Worm (Caenorhabditis elegans) whole organism, young adult: ENCODE data around the gene vms-1.

Source experiments
- B0019.2 ChIP-seq: fragments of 200-800 bp; sonication (Bioruptor generic); conservative IDR thresholded peaks from 2 replicates; pipeline ENCODE4 v1.3.6; 2022; ENCODE audit warnings: missing genetic modification reagents, missing genetic modification characterization, missing compliant biosample characterization
- F49E8.2 ChIP-seq: sonication (generic microtip); optimal IDR thresholded peaks from 3 replicates; lab custom pipeline; 2017; ENCODE audit warnings: missing genetic modification characterization, mild to moderate bottlenecking, missing compliant biosample characterization, antibody characterized with exemption, moderate library complexity; ENCODE audit not compliant: insufficient read depth
- dpff-1 ChIP-seq: sonication (generic microtip); optimal IDR thresholded peaks from 2 replicates; lab custom pipeline; 2017; ENCODE audit warnings: mild to moderate bottlenecking, missing genetic modification characterization, missing compliant biosample characterization
- dpl-1 ChIP-seq: fragments of 150-350 bp; optimal IDR thresholded peaks from 2 replicates; lab custom pipeline; 2014; ENCODE audit warnings: missing biosample characterization, missing genetic modification reagents, missing genetic modification characterization
- ets-4 ChIP-seq: fragments of 200-800 bp; sonication (Bioruptor generic); optimal IDR thresholded peaks from 2 replicates; lab custom pipeline; 2018; ENCODE audit warnings: mild to moderate bottlenecking, missing genetic modification characterization, missing compliant biosample characterization
- hsf-1 ChIP-seq: fragments of 200-800 bp; sonication (Bioruptor generic); IDR thresholded peaks from 2 replicates; pipeline ENCODE4 v1.3.6; 2022; ENCODE audit warnings: missing genetic modification reagents, missing genetic modification characterization, missing compliant biosample characterization
- lag-1 ChIP-seq: fragments of 200-800 bp; sonication (Bioruptor generic); IDR thresholded peaks from 2 replicates; pipeline ENCODE4 v1.3.6; 2022; ENCODE audit warnings: missing genetic modification reagents, missing genetic modification characterization, missing compliant biosample characterization
- lin-26 ChIP-seq: fragments of 200-800 bp; sonication (Bioruptor generic); IDR thresholded peaks from 2 replicates; pipeline ENCODE4 v1.3.6; 2022; ENCODE audit warnings: missing genetic modification reagents, missing genetic modification characterization, missing compliant biosample characterization
- madf-10 ChIP-seq: sonication (generic microtip); optimal IDR thresholded peaks from 2 replicates; lab custom pipeline; 2016; ENCODE audit warnings: mild to moderate bottlenecking, missing genetic modification characterization, missing compliant biosample characterization
- sdz-38 ChIP-seq: sonication (generic microtip); optimal IDR thresholded peaks from 2 replicates; lab custom pipeline; 2016; ENCODE audit warnings: missing genotype, missing genetic modification characterization, missing compliant biosample characterization
- snpc-4 ChIP-seq, 5 experiments: fragments of 150-350 bp in 1 of 5; sonication (generic microtip) in 4 of 5; optimal IDR thresholded peaks; 2 replicates each; lab custom pipeline; 2014 to 2018; ENCODE audit warnings: missing genetic modification characterization in 5 of 5, missing biosample characterization in 3 of 5, antibody characterized with exemption in 2 of 5, mild to moderate bottlenecking in 2 of 5, missing compliant biosample characterization in 2 of 5, missing genotype in 2 of 5, moderate library complexity in 2 of 5, missing genetic modification reagents in 1 of 5

- TF ChIP-seq madf-10 (tag; lab: Kevin White, UChicago) = no peak
- no peak for TF ChIP-seq B0019.2
- TF ChIP-seq F49E8.2 (tag; lab: Kevin White, UChicago) = no peak
- no peak for TF ChIP-seq lag-1
- TF ChIP-seq snpc-4 (GFP tag; optimal IDR thresholded peaks at IDR 0.05; lab: Kevin White, UChicago) = no peak
- TF ChIP-seq snpc-4 (tag; optimal IDR thresholded peaks at IDR 0.05; lab: Kevin White, UChicago) = no peak
- no peak for TF ChIP-seq hsf-1 (GFP tag; lab: Robert Waterston, UW)
- no peak for TF ChIP-seq dpff-1 (tag; lab: Kevin White, UChicago)
- no peak for TF ChIP-seq sdz-38
- TF ChIP-seq lin-26 (GFP tag; lab: Robert Waterston, UW) = no peak
- no peak for TF ChIP-seq ets-4 (GFP tag; lab: Kevin White, UChicago)
- TF ChIP-seq dpl-1 = no peak
Measured at ce11 chrIII:8088235-8088634, at the start of gene vms-1.
